Fruit fly (Drosophila melanogaster): ENCODE results near the gene CG32650.
A peak's percentile ranks its signal among the peaks of the same experiment; 100 is the strongest.

- TF ChIP-seq CG14655 (GFP tag; optimal IDR thresholded peaks at IDR 0.05) (peak; percentile 24), CG10348 (GFP tag; IDR thresholded peaks at IDR 0.05) (no peak), CG12605 (GFP tag; IDR thresholded peaks at IDR 0.05) (no peak), rn (GFP tag; IDR thresholded peaks at IDR 0.05) (no peak), Pif1A (GFP tag; optimal IDR thresholded peaks at IDR 0.05) (no peak), Snoo (tag; optimal IDR thresholded peaks at IDR 0.05) (no peak), CG13204 (GFP tag; optimal IDR thresholded peaks at IDR 0.05) (no peak), CG4496 (GFP tag; IDR thresholded peaks at IDR 0.05) (peak; percentile 62; the same call in 2 of the 3 replicates)
These were observed 7.6 kb upstream of the CG32650 start, which contains the start of gene CG4404 for dm6 chrX:12905901-12906689.
